Fruit fly (Drosophila melanogaster) whole organism, embryonic: ENCODE data around the gene CG32488.

Experiments
- CG10267 ChIP-seq: fragments of 200-800 bp; sonication (Bioruptor generic); optimal IDR thresholded peaks from 2 replicates; lab custom pipeline; 2018; ENCODE audit warnings: missing biosample characterization, mild to moderate bottlenecking, missing genetic modification characterization, moderate library complexity
- CG10274 ChIP-seq: fragments of 200-800 bp; sonication (Bioruptor generic); optimal IDR thresholded peaks from 3 replicates; lab custom pipeline; 2017; ENCODE audit warnings: missing biosample characterization, mild to moderate bottlenecking, missing genetic modification characterization
- CG1233 ChIP-seq: fragments of 200-800 bp; sonication (Bioruptor generic); optimal IDR thresholded peaks from 4 replicates; lab custom pipeline; 2018; ENCODE audit warnings: missing biosample characterization, mild to moderate bottlenecking, missing genetic modification characterization
- CG12659 ChIP-seq: fragments of 200-800 bp; sonication (Bioruptor generic); optimal IDR thresholded peaks from 3 replicates; lab custom pipeline; 2017; ENCODE audit warnings: mild to moderate bottlenecking, missing biosample characterization, missing genetic modification reagents, missing genetic modification characterization
- CG13775 ChIP-seq: fragments of 200-800 bp; sonication (Bioruptor generic); optimal IDR thresholded peaks from 3 replicates; lab custom pipeline; 2017; ENCODE audit warnings: missing biosample characterization, mild to moderate bottlenecking, missing genetic modification characterization
- CG13894 ChIP-seq: fragments of 200-800 bp; sonication (Bioruptor generic); optimal IDR thresholded peaks from 3 replicates; lab custom pipeline; 2018; ENCODE audit warnings: missing biosample characterization, mild to moderate bottlenecking, missing genetic modification characterization, moderate library complexity
- CG16815 ChIP-seq: fragments of 200-800 bp; sonication (Bioruptor generic); optimal IDR thresholded peaks from 3 replicates; lab custom pipeline; 2017; ENCODE audit warnings: missing biosample characterization, mild to moderate bottlenecking, missing genetic modification characterization
- CG17385 ChIP-seq: fragments of 200-800 bp; sonication (Bioruptor generic); optimal IDR thresholded peaks from 3 replicates; lab custom pipeline; 2018; ENCODE audit warnings: missing biosample characterization, mild to moderate bottlenecking, missing genetic modification characterization
- CG18764 ChIP-seq: fragments of 200-800 bp; sonication (Bioruptor generic); optimal IDR thresholded peaks from 3 replicates; lab custom pipeline; 2016; ENCODE audit warnings: missing biosample characterization, missing genetic modification characterization
- CG30431 ChIP-seq: fragments of 200-800 bp; sonication (Bioruptor generic); optimal IDR thresholded peaks from 2 replicates; lab custom pipeline; 2017; ENCODE audit warnings: missing biosample characterization, missing genetic modification characterization
- CG3163 ChIP-seq: fragments of 200-800 bp; sonication (Bioruptor generic); optimal IDR thresholded peaks from 3 replicates; lab custom pipeline; 2016; ENCODE audit warnings: missing biosample characterization, missing genetic modification characterization
- CG3995 ChIP-seq: fragments of 200-800 bp; sonication (Bioruptor generic); optimal IDR thresholded peaks from 3 replicates; lab custom pipeline; 2016; ENCODE audit warnings: missing biosample characterization, missing genetic modification characterization
- CG43689 ChIP-seq: fragments of 200-800 bp; sonication (Bioruptor generic); IDR thresholded peaks from 2 replicates; pipeline ENCODE4 v1.3.6; 2022; ENCODE audit warnings: missing biosample characterization, missing genetic modification characterization
- CG4730 ChIP-seq: fragments of 200-800 bp; sonication (Bioruptor generic); IDR thresholded peaks from 2 replicates; pipeline ENCODE4 v1.3.6; 2022; ENCODE audit warnings: missing biosample characterization, missing genetic modification characterization
- CG6654 ChIP-seq: fragments of 200-800 bp; sonication (Bioruptor generic); optimal IDR thresholded peaks from 2 replicates; lab custom pipeline; 2017; ENCODE audit warnings: missing biosample characterization, mild to moderate bottlenecking, missing genetic modification characterization
- CG6689 ChIP-seq: fragments of 200-800 bp; sonication (Bioruptor generic); IDR thresholded peaks from 2 replicates; pipeline ENCODE4 v1.3.6; 2022; ENCODE audit warnings: missing biosample characterization, missing genetic modification characterization
- CG7556 ChIP-seq: fragments of 200-800 bp; sonication (Bioruptor generic); optimal IDR thresholded peaks from 2 replicates; lab custom pipeline; 2017; ENCODE audit warnings: missing biosample characterization, mild to moderate bottlenecking, missing genetic modification characterization
- CG7745 ChIP-seq: fragments of 200-800 bp; sonication (Bioruptor generic); optimal IDR thresholded peaks from 2 replicates; lab custom pipeline; 2018; ENCODE audit warnings: missing biosample characterization, mild to moderate bottlenecking, missing genetic modification characterization, moderate library complexity
- CG8359 ChIP-seq: fragments of 200-800 bp; sonication (Bioruptor generic); optimal IDR thresholded peaks from 2 replicates; lab custom pipeline; 2017; ENCODE audit warnings: missing biosample characterization, mild to moderate bottlenecking, missing genetic modification characterization, borderline replicate concordance
- CG8478 ChIP-seq: fragments of >200 bp; optimal IDR thresholded peaks from 2 replicates; lab custom pipeline; 2018
- CG9727 ChIP-seq: fragments of 200-800 bp; sonication (Bioruptor generic); optimal IDR thresholded peaks from 3 replicates; lab custom pipeline; 2017; ENCODE audit warnings: missing biosample characterization, mild to moderate bottlenecking, missing genetic modification characterization
- Dad ChIP-seq: fragments of 200-800 bp; sonication (Bioruptor generic); optimal IDR thresholded peaks from 3 replicates; lab custom pipeline; 2016; ENCODE audit warnings: missing biosample characterization, missing genetic modification characterization
- Kr ChIP-seq: fragments of 200-800 bp; sonication (Bioruptor generic); optimal IDR thresholded peaks from 2 replicates; lab custom pipeline; 2017; ENCODE audit warnings: missing biosample characterization, mild to moderate bottlenecking, missing genetic modification characterization
- Nf-YA ChIP-seq: fragments of 200-800 bp; sonication (Bioruptor generic); IDR thresholded peaks from 2 replicates; pipeline ENCODE4 v1.3.6; 2022; ENCODE audit warnings: missing biosample characterization, missing genetic modification characterization
- Rfx ChIP-seq: fragments of 200-800 bp; sonication (Bioruptor generic); IDR thresholded peaks from 2 replicates; pipeline ENCODE4 v1.3.6; 2022; ENCODE audit warnings: missing biosample characterization, missing genetic modification characterization
- Rx ChIP-seq: fragments of 200-800 bp; sonication (Bioruptor generic); IDR thresholded peaks from 2 replicates; pipeline ENCODE4 v1.3.6; 2022; ENCODE audit warnings: missing biosample characterization, missing genetic modification characterization
- Sox102F ChIP-seq: fragments of 200-800 bp; sonication (Bioruptor generic); optimal IDR thresholded peaks from 2 replicates; lab custom pipeline; 2018; ENCODE audit warnings: missing biosample characterization, mild to moderate bottlenecking, missing genetic modification characterization, moderate library complexity
- Usf ChIP-seq: fragments of 200-800 bp; sonication (Bioruptor generic); optimal IDR thresholded peaks from 2 replicates; lab custom pipeline; 2017; ENCODE audit warnings: missing genotype, missing biosample characterization, missing genetic modification characterization
- amos ChIP-seq: fragments of 200-800 bp; sonication (Bioruptor generic); IDR thresholded peaks from 2 replicates; pipeline ENCODE4 v1.3.6; 2022; ENCODE audit warnings: missing biosample characterization, missing genetic modification characterization; ENCODE audit not compliant: partially characterized antibody
- ap ChIP-seq: fragments of 200-800 bp; sonication (Bioruptor generic); IDR thresholded peaks from 2 replicates; pipeline ENCODE4 v1.3.6; 2022; ENCODE audit warnings: missing biosample characterization, missing genetic modification characterization
- cad ChIP-seq: fragments of >200 bp; optimal IDR thresholded peaks from 2 replicates; lab custom pipeline; 2017; ENCODE audit warnings: missing biosample characterization, missing genetic modification characterization
- cato ChIP-seq: fragments of 200-800 bp; sonication (Bioruptor generic); optimal IDR thresholded peaks from 2 replicates; lab custom pipeline; 2016; ENCODE audit warnings: missing biosample characterization, missing genetic modification characterization, borderline replicate concordance
- ci ChIP-seq: fragments of 200-800 bp; sonication (Bioruptor generic); IDR thresholded peaks from 3 replicates; pipeline ENCODE4 v1.3.6; 2022; ENCODE audit warnings: missing biosample characterization, missing genetic modification characterization
- ems ChIP-seq: fragments of 200-800 bp; sonication (Bioruptor generic); optimal IDR thresholded peaks from 3 replicates; lab custom pipeline; 2016; ENCODE audit warnings: missing biosample characterization, missing genetic modification characterization
- gce ChIP-seq: fragments of 200-800 bp; sonication (Bioruptor generic); IDR thresholded peaks from 3 replicates; pipeline ENCODE4 v1.3.6; 2022; ENCODE audit warnings: missing biosample characterization, missing genetic modification characterization
- gcm ChIP-seq: fragments of 200-800 bp; sonication (Bioruptor generic); optimal IDR thresholded peaks from 2 replicates; lab custom pipeline; 2019; ENCODE audit warnings: missing biosample characterization, mild to moderate bottlenecking, missing genetic modification characterization, moderate library complexity
- hb ChIP-seq: fragments of 200-800 bp; sonication (Bioruptor generic); IDR thresholded peaks from 3 replicates; pipeline ENCODE4 v1.3.6; 2022; ENCODE audit warnings: missing biosample characterization, missing genetic modification characterization; ENCODE audit not compliant: partially characterized antibody
- inv ChIP-seq: fragments of 200-800 bp; sonication (Bioruptor generic); IDR thresholded peaks from 2 replicates; pipeline ENCODE4 v1.3.6; 2022; ENCODE audit warnings: missing biosample characterization, missing genetic modification characterization; ENCODE audit not compliant: partially characterized antibody
- lov ChIP-seq, 2 experiments: fragments of 200-800 bp in 1 of 2; fragments of >200 bp in 1 of 2; sonication (Bioruptor generic) in 1 of 2; IDR thresholded peaks in 1 of 2; optimal IDR thresholded peaks in 1 of 2; 2 replicates in 1 of 2; 3 replicates in 1 of 2; pipeline versions ENCODE4 v1.3.6 to Lab custom; 2017 to 2022; ENCODE audit warnings: missing biosample characterization in 1 of 2, missing genetic modification characterization in 1 of 2
- nom ChIP-seq: fragments of 200-800 bp; sonication (Bioruptor generic); optimal IDR thresholded peaks from 2 replicates; lab custom pipeline; 2017; ENCODE audit warnings: missing biosample characterization, missing genetic modification characterization, mild to moderate bottlenecking, moderate library complexity, missing genetic modification reagents
- oc ChIP-seq: fragments of 200-800 bp; sonication (Bioruptor generic); optimal IDR thresholded peaks from 2 replicates; lab custom pipeline; 2018; ENCODE audit warnings: missing biosample characterization, mild to moderate bottlenecking, missing genetic modification characterization, moderate library complexity
- phol ChIP-seq: fragments of 200-800 bp; sonication (Bioruptor generic); optimal IDR thresholded peaks from 3 replicates; lab custom pipeline; 2018; ENCODE audit warnings: missing biosample characterization, mild to moderate bottlenecking, missing genetic modification characterization, moderate library complexity
- so ChIP-seq: fragments of 200-800 bp; sonication (Bioruptor generic); IDR thresholded peaks from 3 replicates; pipeline ENCODE4 v1.3.6; 2022; ENCODE audit warnings: missing biosample characterization, missing genetic modification characterization
- tll ChIP-seq, 2 experiments: fragments of 200-800 bp in 1 of 2; fragments of >200 bp in 1 of 2; sonication (Bioruptor generic) in 1 of 2; optimal IDR thresholded peaks; 2 replicates each; lab custom pipeline; 2017 to 2019; ENCODE audit warnings: missing biosample characterization in 2 of 2, missing genetic modification characterization in 2 of 2, mild to moderate bottlenecking in 1 of 2, moderate library complexity in 1 of 2
- unpg ChIP-seq: fragments of 200-800 bp; sonication (Bioruptor generic); optimal IDR thresholded peaks from 3 replicates; lab custom pipeline; 2018; ENCODE audit warnings: missing biosample characterization, mild to moderate bottlenecking, missing genetic modification characterization, moderate library complexity
- vvl ChIP-seq: fragments of 200-800 bp; sonication (Bioruptor generic); IDR thresholded peaks from 2 replicates; pipeline ENCODE4 v1.3.6; 2022; ENCODE audit warnings: missing biosample characterization, missing genetic modification characterization
- yki ChIP-seq: fragments of >200 bp; optimal IDR thresholded peaks from 3 replicates; lab custom pipeline; 2018
- zen ChIP-seq: fragments of 200-800 bp; sonication (Bioruptor generic); optimal IDR thresholded peaks from 3 replicates; lab custom pipeline; 2018; ENCODE audit warnings: missing biosample characterization, mild to moderate bottlenecking, missing genetic modification characterization, moderate library complexity

CG32488 gene

DNA sequence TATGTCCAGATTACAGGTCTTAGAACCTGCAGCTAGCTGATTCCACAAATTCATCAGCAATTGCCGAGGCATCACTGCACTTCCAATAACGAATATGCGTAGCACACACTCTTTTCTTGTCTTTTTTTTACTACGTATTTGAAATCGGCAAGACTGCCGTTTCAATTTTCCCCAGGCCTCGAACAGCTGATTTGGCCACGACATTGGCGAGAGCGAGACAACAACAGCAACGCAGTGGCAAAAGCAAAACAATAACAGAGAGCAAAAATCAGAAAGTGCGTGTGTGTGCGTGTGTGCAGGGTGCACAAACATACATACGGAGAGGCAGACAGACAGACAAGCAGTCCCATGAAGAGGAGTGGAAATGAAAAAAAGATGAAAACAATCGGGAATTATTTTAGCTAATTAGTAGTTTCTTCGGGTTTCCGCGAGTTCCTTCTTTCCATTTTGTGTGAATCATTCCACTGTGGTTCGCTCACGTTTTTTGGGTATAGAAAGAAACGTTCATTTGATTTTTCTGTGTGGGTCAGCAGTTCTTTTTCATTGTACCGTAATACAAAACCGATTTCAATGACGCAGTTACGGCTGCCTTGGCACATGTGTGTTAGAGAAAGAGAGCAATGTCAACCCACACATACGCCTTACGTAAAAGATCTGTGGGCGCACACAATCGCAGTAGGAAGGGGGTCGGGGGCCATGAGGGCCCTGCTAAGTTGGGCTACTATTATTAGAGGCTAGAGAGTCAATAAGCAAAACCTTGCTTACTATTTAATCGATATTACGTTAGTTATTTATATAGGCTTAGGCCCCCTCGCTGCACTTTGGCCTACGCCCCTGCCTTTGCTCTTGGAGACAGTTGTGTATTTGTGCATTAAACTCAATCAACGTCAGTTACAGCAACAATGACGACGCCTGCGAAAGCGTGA lies 44.4 kb upstream of the CG32488 start (continued):
- TF ChIP-seq Nf-YA (GFP tag; lab: Robert Waterston, UW) = peak; percentile 99
- peak; percentile 95 for TF ChIP-seq CG10274 (GFP tag; lab: Kevin White, UChicago)
- peak; percentile 86 for TF ChIP-seq CG3995
- peak; percentile 90 for TF ChIP-seq CG13894 (tag; lab: Kevin White, UChicago)
- TF ChIP-seq CG6689 (GFP tag; lab: Robert Waterston, UW) = peak; percentile 99
- TF ChIP-seq Kr (GFP tag; lab: Kevin White, UChicago) = peak; percentile 49
- TF ChIP-seq CG7745 (tag; lab: Kevin White, UChicago) = peak; percentile 57
- peak; percentile 99 for TF ChIP-seq vvl (GFP tag; lab: Robert Waterston, UW)
- peak; percentile 97 for TF ChIP-seq CG7556 (GFP tag; lab: Kevin White, UChicago)
- peak; percentile 99 for TF ChIP-seq Rx (GFP tag; lab: Robert Waterston, UW)
- TF ChIP-seq CG43689 (GFP tag; lab: Robert Waterston, UW) = peak; percentile 99
- TF ChIP-seq CG4730 (GFP tag; lab: Robert Waterston, UW) = peak; percentile 99
- TF ChIP-seq Rfx (GFP tag; lab: Robert Waterston, UW) = peak; percentile 100
- TF ChIP-seq unpg (GFP tag; lab: Kevin White, UChicago) = peak; percentile 98
- TF ChIP-seq inv = no peak
- peak in 1 of 2 experiments; percentile 32 for TF ChIP-seq tll (GFP tag; optimal IDR thresholded peaks at IDR 0.05; lab: Kevin White, UChicago)
- peak; percentile 93 for TF ChIP-seq CG3163
- peak; percentile 94 for TF ChIP-seq zen
- TF ChIP-seq cad (GFP tag; lab: Kevin White, UChicago) = no peak
- no peak; the same call in 1 of the 2 replicates for TF ChIP-seq amos (GFP tag; lab: Robert Waterston, UW)
- TF ChIP-seq CG8359 (GFP tag; lab: Kevin White, UChicago) = peak; percentile 93
- peak; percentile 98 for TF ChIP-seq oc (tag; lab: Kevin White, UChicago)
- no peak for TF ChIP-seq yki (lab: Kevin White, UChicago)
- TF ChIP-seq CG6654 (GFP tag; lab: Kevin White, UChicago) = peak; percentile 94
- TF ChIP-seq Sox102F (GFP tag; lab: Kevin White, UChicago) = peak; percentile 99
- TF ChIP-seq gcm = peak; percentile 97
- TF ChIP-seq cato (GFP tag; lab: Kevin White, UChicago) = peak; percentile 97
- TF ChIP-seq so = peak; percentile 99
- TF ChIP-seq CG13775 (GFP tag; lab: Kevin White, UChicago) = peak; percentile 98
- TF ChIP-seq ap (GFP tag; lab: Robert Waterston, UW) = peak; percentile 99
- TF ChIP-seq CG10267 (tag; lab: Kevin White, UChicago) = peak; percentile 88
- peak; percentile 99 for TF ChIP-seq gce
- peak; percentile 99 for TF ChIP-seq ems (GFP tag; lab: Kevin White, UChicago)
- peak; percentile 99 for TF ChIP-seq CG12659 (GFP tag; lab: Kevin White, UChicago)
- TF ChIP-seq CG16815 (GFP tag; lab: Kevin White, UChicago) = peak; percentile 99
- peak; percentile 98 for TF ChIP-seq Usf (GFP tag; lab: Kevin White, UChicago)
- TF ChIP-seq CG1233 (GFP tag; lab: Kevin White, UChicago) = peak; percentile 98
- TF ChIP-seq hb (GFP tag; lab: Robert Waterston, UW) = no peak
- peak; percentile 96 for TF ChIP-seq CG18764
- TF ChIP-seq CG9727 (GFP tag; lab: Kevin White, UChicago) = peak; percentile 99
- peak; percentile 94 for TF ChIP-seq CG17385 (GFP tag; lab: Kevin White, UChicago)
- TF ChIP-seq nom (GFP tag; lab: Kevin White, UChicago) = peak; percentile 93
- TF ChIP-seq CG8478 (lab: Kevin White, UChicago) = no peak
- TF ChIP-seq Dad (GFP tag; lab: Kevin White, UChicago) = peak; percentile 99
- TF ChIP-seq phol (tag; lab: Kevin White, UChicago) = peak; percentile 97
- peak; percentile 98 for TF ChIP-seq CG30431 (GFP tag; lab: Kevin White, UChicago)
- TF ChIP-seq lov (optimal IDR thresholded peaks at IDR 0.05; lab: Kevin White, UChicago) = no peak
- TF ChIP-seq lov (GFP tag; IDR thresholded peaks at IDR 0.05; lab: Robert Waterston, UW) = peak; percentile 99
- TF ChIP-seq ci (GFP tag; lab: Robert Waterston, UW) = peak; percentile 100
